Worm (Caenorhabditis elegans) whole organism, L2 larva: Measurements from ENCODE around the gene F27B3.6.

Source experiments
- F13H6.1 ChIP-seq: sonication (generic microtip); optimal IDR thresholded peaks from 2 replicates; lab custom pipeline; 2016; ENCODE audit warnings: missing genetic modification characterization, missing compliant biosample characterization
- ZK546.5 ChIP-seq: sonication (generic microtip); optimal IDR thresholded peaks from 2 replicates; lab custom pipeline; 2017; ENCODE audit warnings: missing biosample characterization, missing genetic modification characterization
- aly-2 ChIP-seq: fragments of 150-350 bp; optimal IDR thresholded peaks from 2 replicates; lab custom pipeline; 2014; ENCODE audit warnings: missing biosample characterization, missing genetic modification characterization
- ama-1 ChIP-seq: fragments of 150-350 bp; optimal IDR thresholded peaks from 2 replicates; lab custom pipeline; 2018; ENCODE audit warnings: inconsistent platforms
- ceh-82 ChIP-seq: fragments of 150-350 bp; optimal IDR thresholded peaks from 2 replicates; lab custom pipeline; 2014; ENCODE audit warnings: missing biosample characterization, missing genetic modification characterization
- crh-2 ChIP-seq: sonication (generic microtip); optimal IDR thresholded peaks from 2 replicates; lab custom pipeline; 2017; ENCODE audit warnings: missing biosample characterization, missing genetic modification characterization
- egl-27 ChIP-seq: sonication (generic microtip); optimal IDR thresholded peaks from 3 replicates; lab custom pipeline; 2017; ENCODE audit warnings: missing biosample characterization, missing genetic modification reagents, missing genetic modification characterization
- elt-1 ChIP-seq: fragments of 150-350 bp; optimal IDR thresholded peaks from 2 replicates; lab custom pipeline; 2014; ENCODE audit warnings: missing biosample characterization, missing genetic modification characterization
- elt-3 ChIP-seq: sonication (generic microtip); optimal IDR thresholded peaks from 2 replicates; lab custom pipeline; 2017; ENCODE audit warnings: missing biosample characterization, missing genetic modification characterization
- gmeb-1 ChIP-seq: fragments of 150-350 bp; optimal IDR thresholded peaks from 2 replicates; lab custom pipeline; 2014; ENCODE audit warnings: missing biosample characterization, missing genetic modification characterization
- lin-11 ChIP-seq: fragments of 150-350 bp; sonication (generic microtip); optimal IDR thresholded peaks from 2 replicates; lab custom pipeline; 2014; ENCODE audit warnings: missing biosample characterization, missing genetic modification characterization, inconsistent platforms, mixed read lengths
- lin-13 ChIP-seq: fragments of 150-350 bp; optimal IDR thresholded peaks from 2 replicates; lab custom pipeline; 2014; ENCODE audit warnings: missing biosample characterization, missing genetic modification reagents, missing genetic modification characterization
- lin-39 ChIP-seq: fragments of 150-350 bp; optimal IDR thresholded peaks from 2 replicates; lab custom pipeline; 2014; ENCODE audit warnings: missing biosample characterization, missing genetic modification reagents, missing genetic modification characterization
- lsy-2 ChIP-seq, 2 experiments: fragments of 150-350 bp in 1 of 2; sonication (generic microtip) in 1 of 2; optimal IDR thresholded peaks; 2 replicates each; lab custom pipeline; 2014 to 2017; ENCODE audit warnings: missing biosample characterization in 2 of 2, missing genetic modification characterization in 2 of 2
- mab-5 ChIP-seq: fragments of 150-350 bp; optimal IDR thresholded peaks from 2 replicates; lab custom pipeline; 2014; ENCODE audit warnings: missing biosample characterization, missing genetic modification characterization
- mdl-1 ChIP-seq, 2 experiments: fragments of 150-350 bp in 1 of 2; sonication (generic microtip) in 1 of 2; optimal IDR thresholded peaks; 2 replicates each; lab custom pipeline; 2017; ENCODE audit warnings: missing biosample characterization in 2 of 2, missing genetic modification characterization in 2 of 2
- nhr-10 ChIP-seq: sonication (generic microtip); optimal IDR thresholded peaks from 2 replicates; lab custom pipeline; 2017; ENCODE audit warnings: missing biosample characterization, missing genetic modification characterization
- nhr-11 ChIP-seq: fragments of 150-350 bp; optimal IDR thresholded peaks from 2 replicates; lab custom pipeline; 2014; ENCODE audit warnings: missing biosample characterization, missing genetic modification characterization
- nhr-12 ChIP-seq: fragments of 150-350 bp; optimal IDR thresholded peaks from 2 replicates; lab custom pipeline; 2014; ENCODE audit warnings: missing biosample characterization, missing genetic modification characterization
- nhr-129 ChIP-seq: fragments of 150-350 bp; optimal IDR thresholded peaks from 2 replicates; lab custom pipeline; 2014; ENCODE audit warnings: missing biosample characterization, missing genetic modification characterization
- nhr-23 ChIP-seq: fragments of 150-350 bp; optimal IDR thresholded peaks from 2 replicates; lab custom pipeline; 2014; ENCODE audit warnings: missing biosample characterization, missing genetic modification reagents, missing genetic modification characterization
- nhr-25 ChIP-seq: fragments of 150-350 bp; sonication (generic microtip); optimal IDR thresholded peaks from 3 replicates; lab custom pipeline; 2014; ENCODE audit warnings: missing biosample characterization, missing genetic modification characterization
- nhr-6 ChIP-seq: fragments of 150-350 bp; optimal IDR thresholded peaks from 2 replicates; lab custom pipeline; 2014; ENCODE audit warnings: missing biosample characterization, missing genetic modification characterization
- peb-1 ChIP-seq: fragments of 150-350 bp; optimal IDR thresholded peaks from 2 replicates; lab custom pipeline; 2014; ENCODE audit warnings: missing biosample characterization, missing genetic modification characterization
- sem-4 ChIP-seq: fragments of 150-350 bp; optimal IDR thresholded peaks from 2 replicates; lab custom pipeline; 2014; ENCODE audit warnings: missing biosample characterization, missing genetic modification reagents, missing genetic modification characterization
- skn-1 ChIP-seq: sonication (generic microtip); optimal IDR thresholded peaks from 2 replicates; lab custom pipeline; 2017; ENCODE audit warnings: missing biosample characterization, missing genetic modification characterization
- sma-3 ChIP-seq: sonication (generic microtip); optimal IDR thresholded peaks from 2 replicates; lab custom pipeline; 2016; ENCODE audit warnings: missing genetic modification reagents, missing genetic modification characterization, missing compliant biosample characterization
- sma-9 ChIP-seq, 2 experiments: fragments of 150-350 bp in 1 of 2; sonication (generic microtip) in 1 of 2; optimal IDR thresholded peaks; 2 replicates each; lab custom pipeline; 2014 to 2016; ENCODE audit warnings: missing genetic modification characterization in 2 of 2, mild to moderate bottlenecking in 1 of 2, missing biosample characterization in 1 of 2, missing compliant biosample characterization in 1 of 2, missing genetic modification reagents in 1 of 2, moderate library complexity in 1 of 2
- snpc-4 ChIP-seq: fragments of 150-350 bp; optimal IDR thresholded peaks from 2 replicates; lab custom pipeline; 2014; ENCODE audit warnings: missing biosample characterization, missing genetic modification characterization
- unc-39 ChIP-seq: fragments of 150-350 bp; optimal IDR thresholded peaks from 2 replicates; lab custom pipeline; 2014; ENCODE audit warnings: missing biosample characterization, missing genetic modification characterization
- unc-55 ChIP-seq: fragments of 150-350 bp; sonication (generic microtip); optimal IDR thresholded peaks from 3 replicates; lab custom pipeline; 2014; ENCODE audit warnings: missing biosample characterization, missing genetic modification reagents, missing genetic modification characterization
- zag-1 ChIP-seq: fragments of 150-350 bp; optimal IDR thresholded peaks from 2 replicates; lab custom pipeline; 2014; ENCODE audit warnings: missing biosample characterization, missing genetic modification characterization
- ztf-1 ChIP-seq: fragments of 200-800 bp; sonication (Bioruptor generic); conservative IDR thresholded peaks from 2 replicates; pipeline ENCODE4 v1.3.6; 2022; ENCODE audit warnings: missing genetic modification characterization, missing compliant biosample characterization
- ztf-11 ChIP-seq: sonication (generic microtip); optimal IDR thresholded peaks from 2 replicates; lab custom pipeline; 2017; ENCODE audit warnings: missing biosample characterization, missing genetic modification characterization
- ztf-4 ChIP-seq: fragments of 150-350 bp; optimal IDR thresholded peaks from 2 replicates; lab custom pipeline; 2014; ENCODE audit warnings: missing biosample characterization, missing genetic modification characterization

Gene F27B3.6

DNA sequence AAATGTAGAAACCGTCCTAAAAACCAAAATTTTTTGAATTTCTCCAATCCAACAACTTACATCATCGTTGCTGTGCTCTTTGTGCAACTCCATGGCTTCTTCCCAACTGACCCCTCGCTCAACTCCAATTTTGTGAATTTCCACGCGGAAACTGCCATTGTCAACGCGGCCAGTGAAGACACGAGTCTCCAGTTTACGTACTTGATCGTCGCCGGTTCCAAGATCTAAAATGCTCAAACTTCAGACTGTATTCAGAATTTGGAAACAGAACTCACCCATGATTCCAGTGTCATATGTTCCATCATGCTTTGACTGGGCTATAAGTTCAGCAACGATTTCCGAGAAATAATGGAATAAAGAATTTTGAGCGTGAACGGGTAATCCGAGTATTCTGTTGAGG, 15.7 kb upstream of the F27B3.6 start:
- no peak for TF ChIP-seq lsy-2 (tag; optimal IDR thresholded peaks at IDR 0.05; lab: Kevin White, UChicago)
- TF ChIP-seq elt-1 (tag; lab: Kevin White, UChicago) = no peak
- TF ChIP-seq unc-39 (tag; lab: Kevin White, UChicago) = no peak
- TF ChIP-seq crh-2 (tag; lab: Kevin White, UChicago) = no peak
- TF ChIP-seq gmeb-1 (tag; lab: Kevin White, UChicago) = no peak
- TF ChIP-seq lin-13 (GFP tag; lab: Kevin White, UChicago) = no peak
- no peak for TF ChIP-seq aly-2 (tag; lab: Kevin White, UChicago)
- TF ChIP-seq snpc-4 (tag; lab: Kevin White, UChicago) = no peak
- no peak for TF ChIP-seq mdl-1 (tag; optimal IDR thresholded peaks at IDR 0.05; lab: Kevin White, UChicago)
- no peak for TF ChIP-seq nhr-10
- no peak for TF ChIP-seq nhr-23 (tag; lab: Kevin White, UChicago)
- TF ChIP-seq ZK546.5 (tag; lab: Kevin White, UChicago) = no peak
- no peak for TF ChIP-seq ceh-82
- no peak for TF ChIP-seq ztf-11 (tag; lab: Kevin White, UChicago)
- no peak for TF ChIP-seq unc-55 (GFP tag; lab: Kevin White, UChicago)
- no peak for TF ChIP-seq lin-39 (tag; lab: Kevin White, UChicago)
- TF ChIP-seq, all 48 proteins: peak for 0

DNA sequence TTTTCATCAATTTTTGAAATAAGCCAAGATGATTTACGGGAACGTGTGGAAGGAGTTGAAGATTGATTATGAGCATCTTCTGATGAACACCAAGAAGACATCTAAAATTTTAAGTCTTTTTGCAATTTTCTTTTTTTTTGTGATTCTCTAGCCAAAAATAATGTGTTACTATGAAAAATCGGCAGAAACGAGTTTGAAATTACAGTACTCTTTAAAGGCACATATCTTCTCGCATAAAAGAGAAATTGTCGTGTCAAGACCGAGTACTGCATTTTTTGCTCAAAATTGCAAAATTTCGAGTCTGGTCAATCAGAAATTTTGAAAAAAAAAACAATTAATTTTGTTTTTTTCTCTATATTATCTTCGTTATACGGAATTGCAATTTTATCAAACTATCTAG, 13.7 kb upstream of the F27B3.6 start, which contains the start of gene F20H11.1:
TSS of gene F20H11.1 (minus strand) at position 101 of the 400 bp plus-strand sequence.
- TF ChIP-seq ztf-1 (GFP tag; lab: Robert Waterston, UW) (no peak), nhr-6 (tag; lab: Kevin White, UChicago) (no peak), nhr-23 (tag; lab: Kevin White, UChicago) (no peak), sma-3 (GFP tag; lab: Kevin White, UChicago) (no peak), mab-5 (tag; lab: Kevin White, UChicago) (no peak), unc-55 (GFP tag; lab: Kevin White, UChicago) (no peak), elt-3 (tag; lab: Kevin White, UChicago) (no peak), nhr-11 (no peak), skn-1 (no peak), unc-39 (tag; lab: Kevin White, UChicago) (no peak)

DNA sequence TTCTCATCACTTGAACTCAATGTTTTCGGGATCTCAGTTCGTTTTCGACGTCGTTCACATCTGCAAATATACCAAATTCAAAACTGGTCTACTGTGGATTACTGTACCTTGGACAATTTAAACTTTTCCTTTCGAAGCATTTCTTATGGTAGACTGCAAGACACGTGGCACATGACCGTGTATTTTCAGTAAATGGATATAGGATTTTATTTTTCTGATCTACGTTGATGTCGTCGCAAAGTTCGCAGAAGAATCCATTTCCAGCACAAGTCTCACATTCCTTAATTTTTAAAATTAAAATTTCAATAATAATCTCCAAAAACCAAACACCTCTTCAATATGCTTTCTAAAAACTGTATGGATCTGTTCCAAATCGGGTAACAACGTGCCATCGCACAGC, 11.1 kb upstream of the F27B3.6 start:
- no peak for TF ChIP-seq nhr-12
- TF ChIP-seq, all 48 proteins: peak for 0

DNA sequence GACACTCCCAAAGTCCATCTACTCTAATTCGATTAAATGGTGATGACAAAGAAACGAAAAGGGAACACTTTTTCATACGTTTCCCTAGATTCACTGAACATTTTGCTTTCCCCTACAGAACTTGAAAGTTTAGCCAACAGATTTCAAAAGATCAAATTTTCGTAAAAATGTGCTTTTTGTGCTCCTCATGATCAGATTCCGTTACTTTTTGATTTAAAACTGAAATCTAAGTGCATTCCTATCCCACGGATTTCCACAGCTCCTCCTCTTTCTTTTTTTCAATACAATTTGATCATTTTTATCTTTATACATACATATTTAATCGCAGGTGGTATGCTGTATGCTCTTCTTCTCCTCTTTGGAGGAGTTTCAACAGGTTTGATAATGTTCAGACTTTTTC, 9.2 kb upstream of the F27B3.6 start, which contains the start of gene ddo-3:
TSS of gene ddo-3 (plus strand) at position 301 of the 400 bp plus-strand sequence.
- TF ChIP-seq sma-9 (GFP tag; optimal IDR thresholded peaks at IDR 0.05; lab: Kevin White, UChicago) (no peak), sma-9 (tag; optimal IDR thresholded peaks at IDR 0.05; lab: Kevin White, UChicago) (no peak), snpc-4 (tag; lab: Kevin White, UChicago) (no peak), crh-2 (tag; lab: Kevin White, UChicago) (no peak), peb-1 (tag; lab: Kevin White, UChicago) (no peak), nhr-11 (no peak), unc-55 (GFP tag; lab: Kevin White, UChicago) (no peak), ztf-4 (tag; lab: Kevin White, UChicago) (no peak), nhr-25 (no peak), lin-11 (tag; lab: Kevin White, UChicago) (no peak), ama-1 (lab: Kevin White, UChicago) (no peak)

DNA sequence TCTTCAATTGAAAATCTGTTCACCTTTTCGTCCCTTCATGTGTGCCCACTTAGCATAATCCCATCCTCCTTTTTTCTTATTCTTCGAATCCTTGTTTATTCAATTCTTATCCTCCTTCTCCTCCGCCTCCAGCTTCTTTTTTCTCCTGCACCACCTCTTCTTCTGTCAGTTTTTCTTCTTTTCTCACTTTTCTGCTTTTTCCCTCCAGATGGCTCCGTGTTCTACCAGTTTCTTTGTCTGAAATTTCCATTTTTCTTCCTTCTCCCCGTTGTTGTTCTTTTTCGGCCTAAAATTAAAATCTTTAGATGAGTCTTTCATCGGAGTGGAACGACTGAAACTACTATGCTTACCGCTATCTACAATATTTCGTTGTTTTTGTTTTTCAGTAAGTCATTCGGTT, 3.2 kb upstream of the F27B3.6 start, which contains the start of gene acr-21:
TSS of gene acr-21 (plus strand) at position 301 of the 400 bp plus-strand sequence.
- TF ChIP-seq nhr-12 (no peak), ztf-1 (GFP tag; lab: Robert Waterston, UW) (no peak), nhr-129 (no peak), ceh-82 (no peak), nhr-6 (tag; lab: Kevin White, UChicago) (no peak), sem-4 (tag; lab: Kevin White, UChicago) (no peak), crh-2 (tag; lab: Kevin White, UChicago) (no peak), sma-3 (GFP tag; lab: Kevin White, UChicago) (no peak), F13H6.1 (tag; lab: Kevin White, UChicago) (no peak), ztf-4 (tag; lab: Kevin White, UChicago) (no peak), zag-1 (no peak), elt-3 (tag; lab: Kevin White, UChicago) (no peak), lin-11 (tag; lab: Kevin White, UChicago) (no peak), egl-27 (tag; lab: Kevin White, UChicago) (no peak), nhr-11 (no peak)
